Worm (Caenorhabditis elegans) whole organism, mixed stage, embryonic: Measurements from ENCODE around the gene C28H8.5.
A peak's percentile ranks its signal among the peaks of the same experiment; 100 is the strongest.

Experiments
- M03D4.4 ChIP-seq: sonication (generic microtip); optimal IDR thresholded peaks from 2 replicates; lab custom pipeline; 2017; ENCODE audit warnings: mild to moderate bottlenecking, missing genetic modification characterization, missing compliant biosample characterization
- bed-3 ChIP-seq: fragments of 200-800 bp; sonication (Bioruptor generic); optimal IDR thresholded peaks from 3 replicates; lab custom pipeline; 2018; ENCODE audit warnings: mild to moderate bottlenecking, missing genetic modification characterization, moderate library complexity, missing compliant biosample characterization
- ceh-39 ChIP-seq: fragments of 150-350 bp; optimal IDR thresholded peaks from 2 replicates; lab custom pipeline; 2014; ENCODE audit warnings: missing biosample characterization, missing genetic modification characterization
- ceh-83 ChIP-seq: fragments of 200-800 bp; sonication (Bioruptor generic); optimal IDR thresholded peaks from 2 replicates; lab custom pipeline; 2018; ENCODE audit warnings: mild to moderate bottlenecking, missing genetic modification characterization, missing compliant biosample characterization
- ces-1 ChIP-seq: fragments of 150-350 bp; optimal IDR thresholded peaks from 2 replicates; lab custom pipeline; 2014; ENCODE audit warnings: missing biosample characterization, missing genetic modification reagents, missing genetic modification characterization
- cnd-1 ChIP-seq: fragments of 200-800 bp; sonication (Bioruptor generic); optimal IDR thresholded peaks from 2 replicates; lab custom pipeline; 2018; ENCODE audit warnings: mild to moderate bottlenecking, missing genetic modification characterization, missing compliant biosample characterization
- drap-1 ChIP-seq: fragments of 200-800 bp; sonication (Bioruptor generic); optimal IDR thresholded peaks from 3 replicates; lab custom pipeline; 2018; ENCODE audit warnings: mild to moderate bottlenecking, missing genetic modification characterization, missing compliant biosample characterization
- elt-1 ChIP-seq: sonication (generic microtip); optimal IDR thresholded peaks from 2 replicates; lab custom pipeline; 2017; ENCODE audit warnings: missing genetic modification characterization, mild to moderate bottlenecking, missing compliant biosample characterization, antibody characterized with exemption, moderate library complexity, borderline replicate concordance; ENCODE audit not compliant: insufficient read depth
- elt-3 ChIP-seq: fragments of 150-350 bp; optimal IDR thresholded peaks from 2 replicates; lab custom pipeline; 2014; ENCODE audit warnings: missing biosample characterization, missing genetic modification characterization
- flh-1 ChIP-seq: fragments of 200-800 bp; sonication (Bioruptor generic); optimal IDR thresholded peaks from 2 replicates; lab custom pipeline; 2018; ENCODE audit warnings: mild to moderate bottlenecking, missing genetic modification characterization, moderate library complexity, missing compliant biosample characterization
- ham-2 ChIP-seq: fragments of 200-800 bp; sonication (Bioruptor generic); optimal IDR thresholded peaks from 2 replicates; lab custom pipeline; 2018; ENCODE audit warnings: mild to moderate bottlenecking, missing genetic modification characterization, missing compliant biosample characterization
- hlh-1 ChIP-seq: fragments of 150-350 bp; optimal IDR thresholded peaks from 2 replicates; lab custom pipeline; 2014; ENCODE audit warnings: missing biosample characterization, missing genetic modification reagents, missing genetic modification characterization
- lin-13 ChIP-seq: fragments of 150-350 bp; optimal IDR thresholded peaks from 2 replicates; lab custom pipeline; 2014; ENCODE audit warnings: missing biosample characterization, missing genetic modification characterization
- lsy-2 ChIP-seq: fragments of 150-350 bp; optimal IDR thresholded peaks from 2 replicates; lab custom pipeline; 2014; ENCODE audit warnings: missing biosample characterization, missing genetic modification characterization
- mab-5 ChIP-seq: fragments of 150-350 bp; optimal IDR thresholded peaks from 2 replicates; lab custom pipeline; 2014; ENCODE audit warnings: missing biosample characterization, missing genetic modification characterization
- mep-1 ChIP-seq: fragments of 150-350 bp; optimal IDR thresholded peaks from 2 replicates; lab custom pipeline; 2017; ENCODE audit warnings: missing biosample characterization, missing genetic modification reagents, missing genetic modification characterization, inconsistent platforms
- mls-2 ChIP-seq: sonication (generic microtip); optimal IDR thresholded peaks from 2 replicates; lab custom pipeline; 2016; ENCODE audit warnings: mild to moderate bottlenecking, missing genetic modification characterization, moderate library complexity, missing compliant biosample characterization
- nhr-12 ChIP-seq: fragments of 150-350 bp; optimal IDR thresholded peaks from 2 replicates; lab custom pipeline; 2014; ENCODE audit warnings: missing biosample characterization, missing genetic modification characterization
- nhr-2 ChIP-seq: fragments of 150-350 bp; optimal IDR thresholded peaks from 2 replicates; lab custom pipeline; 2014; ENCODE audit warnings: missing biosample characterization, missing genetic modification characterization
- nhr-237 ChIP-seq: fragments of 150-350 bp; optimal IDR thresholded peaks from 2 replicates; lab custom pipeline; 2014; ENCODE audit warnings: missing biosample characterization, missing genetic modification characterization
- nhr-28 ChIP-seq: fragments of 150-350 bp; optimal IDR thresholded peaks from 2 replicates; lab custom pipeline; 2014; ENCODE audit warnings: missing biosample characterization, missing genetic modification characterization
- nhr-76 ChIP-seq: sonication (generic microtip); optimal IDR thresholded peaks from 2 replicates; lab custom pipeline; 2017; ENCODE audit warnings: missing biosample characterization, missing genetic modification characterization
- pha-4 ChIP-seq: fragments of 150-350 bp; optimal IDR thresholded peaks from 2 replicates; lab custom pipeline; 2018; ENCODE audit warnings: missing biosample characterization, missing genetic modification reagents, missing genetic modification characterization
- snpc-4 ChIP-seq: fragments of 150-350 bp; optimal IDR thresholded peaks from 2 replicates; lab custom pipeline; 2014; ENCODE audit warnings: missing biosample characterization, missing genetic modification characterization
- sptf-1 ChIP-seq: sonication (generic microtip); optimal IDR thresholded peaks from 2 replicates; lab custom pipeline; 2017; ENCODE audit warnings: mild to moderate bottlenecking, missing genetic modification characterization, moderate library complexity, missing compliant biosample characterization
- tbx-8 ChIP-seq: fragments of 200-800 bp; sonication (Bioruptor generic); optimal IDR thresholded peaks from 2 replicates; lab custom pipeline; 2018; ENCODE audit warnings: mild to moderate bottlenecking, missing genetic modification characterization, moderate library complexity, missing compliant biosample characterization
- unc-120 ChIP-seq: sonication (generic microtip); optimal IDR thresholded peaks from 2 replicates; lab custom pipeline; 2017; ENCODE audit warnings: missing genetic modification characterization, missing compliant biosample characterization; ENCODE audit not compliant: poor library complexity, severe bottlenecking
- unc-39 ChIP-seq: fragments of 150-350 bp; optimal IDR thresholded peaks from 2 replicates; lab custom pipeline; 2014; ENCODE audit warnings: missing biosample characterization, missing genetic modification characterization
- zip-8 ChIP-seq: fragments of 150-350 bp; optimal IDR thresholded peaks from 2 replicates; lab custom pipeline; 2014; ENCODE audit warnings: missing biosample characterization, missing genetic modification characterization

Gene C28H8.5

ce11 chrIII:5842920-5843319 lies 41.2 kb upstream of the C28H8.5 start:
- TF ChIP-seq unc-39 (tag; lab: Kevin White, UChicago) (no peak), ceh-39 (tag; lab: Kevin White, UChicago) (no peak), tbx-8 (GFP tag; lab: Kevin White, UChicago) (no peak), lsy-2 (tag; lab: Kevin White, UChicago) (no peak), elt-3 (tag; lab: Kevin White, UChicago) (no peak), mab-5 (no peak), nhr-2 (tag; lab: Kevin White, UChicago) (no peak), mls-2 (tag; lab: Kevin White, UChicago) (no peak)

ce11 chrIII:5843662-5844061 lies 40.4 kb upstream of the C28H8.5 start:
- TF ChIP-seq hlh-1 (tag; lab: Kevin White, UChicago) (no peak), ceh-83 (GFP tag; lab: Kevin White, UChicago) (no peak), nhr-76 (tag; lab: Kevin White, UChicago) (no peak), zip-8 (tag; lab: Kevin White, UChicago) (no peak), unc-120 (tag; lab: Kevin White, UChicago) (no peak), snpc-4 (tag; lab: Kevin White, UChicago) (no peak)

DNA sequence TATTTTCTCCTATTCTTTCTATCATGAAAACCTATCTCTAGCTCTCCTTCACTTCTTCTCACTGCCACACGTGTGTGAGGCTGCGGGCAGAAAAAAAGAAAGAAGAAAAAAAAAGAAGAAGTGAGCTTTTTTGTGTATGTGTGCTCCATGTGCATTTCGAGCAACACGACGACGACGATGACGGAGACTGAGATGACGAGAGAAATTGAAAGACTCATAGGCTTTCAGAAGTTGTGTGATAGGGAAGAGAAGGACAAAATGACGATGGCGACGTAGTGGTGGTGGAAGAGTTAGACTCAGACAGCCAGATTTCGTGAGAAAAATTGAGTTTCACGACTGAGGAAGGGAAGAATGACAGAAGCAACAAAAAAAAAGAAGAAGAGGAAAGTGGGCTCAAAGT lies 38.6 kb upstream of the C28H8.5 start:
- TF ChIP-seq ces-1 (peak; percentile 85), nhr-28 (no peak)

ce11 chrIII:5846412-5846811 lies 37.7 kb upstream of the C28H8.5 start:
- no peak for TF ChIP-seq lsy-2 (tag; lab: Kevin White, UChicago)
- no peak for TF ChIP-seq elt-1 (tag; lab: Kevin White, UChicago)
- TF ChIP-seq ces-1 = peak; percentile 39
- no peak for TF ChIP-seq snpc-4 (tag; lab: Kevin White, UChicago)
- no peak for TF ChIP-seq mab-5

ce11 chrIII:5853240-5853639 lies 30.9 kb upstream of the C28H8.5 start, which contains the start of gene ddx-23:
TSS of gene ddx-23 (minus strand) at chrIII:5853269.
- TF ChIP-seq ces-1 (peak; percentile 57), ceh-39 (tag; lab: Kevin White, UChicago) (no peak)

DNA sequence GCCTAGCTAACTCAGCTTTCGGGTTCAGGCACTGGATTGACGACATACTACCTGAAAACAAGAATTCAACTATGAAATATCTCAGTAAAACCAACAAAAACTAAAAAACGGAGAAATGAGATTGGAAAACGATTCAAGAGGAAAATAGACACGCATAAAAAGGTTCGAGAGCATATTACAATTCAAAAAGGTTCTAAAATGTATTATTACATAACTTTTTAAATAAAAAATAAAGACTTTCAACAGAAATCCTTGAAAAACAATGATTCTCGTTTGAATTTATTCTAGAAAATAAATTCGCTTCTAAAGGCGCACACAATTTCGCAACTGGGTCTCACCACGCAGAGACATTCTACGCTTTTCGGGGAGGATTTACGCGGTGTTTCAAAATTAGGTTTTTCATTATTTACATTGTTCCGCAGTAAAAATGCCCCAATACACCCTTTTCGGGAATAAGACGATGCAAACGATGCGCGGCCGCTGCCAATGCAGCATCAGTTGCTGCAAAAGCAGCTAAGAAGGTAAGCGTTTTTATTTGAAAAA lies 28.4 kb upstream of the C28H8.5 start, which contains the start of the genes cct-6 and alh-9:
Gene cct-6, minus strand, starts transcription at position 51 of the 543 bp plus-strand sequence.
Gene alh-9, plus strand, starts transcription at position 382 of the 543 bp plus-strand sequence.
- TF ChIP-seq mep-1 (tag; lab: Kevin White, UChicago) (peak; percentile 89), lin-13 (tag; lab: Kevin White, UChicago) (peak; percentile 60), lsy-2 (tag; lab: Kevin White, UChicago) (peak; percentile 83), unc-120 (tag; lab: Kevin White, UChicago) (peak; percentile 80), ceh-39 (tag; lab: Kevin White, UChicago) (peak; percentile 44), nhr-2 (tag; lab: Kevin White, UChicago) (no peak), ces-1 (peak; percentile 84), hlh-1 (tag; lab: Kevin White, UChicago) (peak; percentile 49), nhr-76 (tag; lab: Kevin White, UChicago) (no peak), bed-3 (GFP tag; lab: Kevin White, UChicago) (no peak), nhr-28 (no peak), flh-1 (GFP tag; lab: Kevin White, UChicago) (no peak), pha-4 (tag; lab: Kevin White, UChicago) (peak; percentile 87), cnd-1 (tag; lab: Kevin White, UChicago) (no peak), nhr-237 (tag; lab: Kevin White, UChicago) (peak; percentile 75), drap-1 (GFP tag; lab: Kevin White, UChicago) (no peak)

DNA sequence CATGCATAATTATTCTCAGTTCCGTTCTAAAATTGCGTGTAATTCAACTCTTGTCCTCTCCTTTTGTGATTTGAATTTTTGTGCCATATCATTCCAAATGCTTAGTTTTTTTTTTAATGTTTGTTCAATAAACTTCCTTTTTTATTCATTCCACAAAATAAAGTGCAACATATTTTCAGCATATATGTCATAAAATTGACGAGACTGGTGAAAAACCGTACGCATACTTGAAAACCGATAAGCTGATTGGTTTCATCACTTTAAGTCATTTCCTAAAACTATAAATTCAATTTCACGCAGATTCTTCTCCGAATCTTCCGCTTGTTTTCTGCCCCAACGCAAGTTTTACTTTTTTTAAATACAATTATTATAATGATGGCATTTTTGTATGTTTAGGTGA lies 25.1 kb upstream of the C28H8.5 start, which contains the start of gene dpf-4:
Gene dpf-4, plus strand, starts transcription at position 301 of the 400 bp plus-strand sequence.
- TF ChIP-seq pha-4 (tag; lab: Kevin White, UChicago) = no peak
- no peak for TF ChIP-seq nhr-12 (tag; lab: Kevin White, UChicago)
- no peak for TF ChIP-seq nhr-237 (tag; lab: Kevin White, UChicago)
- no peak for TF ChIP-seq mls-2 (tag; lab: Kevin White, UChicago)
- TF ChIP-seq ham-2 (GFP tag; lab: Kevin White, UChicago) = no peak
- no peak for TF ChIP-seq M03D4.4
- TF ChIP-seq elt-3 (tag; lab: Kevin White, UChicago) = no peak
- TF ChIP-seq hlh-1 (tag; lab: Kevin White, UChicago) = no peak
- no peak for TF ChIP-seq sptf-1 (tag; lab: Kevin White, UChicago)
- no peak for TF ChIP-seq mep-1 (tag; lab: Kevin White, UChicago)
- no peak for TF ChIP-seq nhr-28
- no peak for TF ChIP-seq ceh-83 (GFP tag; lab: Kevin White, UChicago)
- TF ChIP-seq flh-1 (GFP tag; lab: Kevin White, UChicago) = no peak
- no peak for TF ChIP-seq drap-1 (GFP tag; lab: Kevin White, UChicago)
- no peak for TF ChIP-seq elt-1 (tag; lab: Kevin White, UChicago)
- no peak for TF ChIP-seq ces-1
- no peak for TF ChIP-seq nhr-2 (tag; lab: Kevin White, UChicago)
- no peak for TF ChIP-seq unc-39 (tag; lab: Kevin White, UChicago)
- TF ChIP-seq cnd-1 (tag; lab: Kevin White, UChicago) = no peak
